Fruit fly (Drosophila melanogaster): ENCODE measurements around the gene Acyp.

Gene Acyp

DNA sequence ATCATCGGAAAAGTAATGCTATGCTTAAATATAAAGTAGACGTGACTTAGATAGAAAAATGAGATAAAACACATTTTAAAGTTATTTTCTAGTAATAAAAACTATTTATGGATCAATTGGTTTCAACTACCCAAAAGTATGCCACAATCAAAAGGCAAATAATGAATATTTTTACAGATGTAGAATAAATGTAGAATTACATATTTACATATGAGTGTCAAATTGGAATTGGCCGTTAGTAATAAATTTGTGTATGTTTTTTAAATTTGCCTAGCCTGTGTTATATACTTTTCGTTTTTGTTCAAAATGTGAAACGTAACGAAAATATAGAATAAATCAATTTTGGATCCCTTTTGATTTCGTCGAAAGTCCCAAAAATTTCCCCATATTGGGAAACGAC, at the start of gene Acyp:
TSS of gene Acyp (plus strand) at position 301 of the 400 bp plus-strand sequence.
- TF ChIP-seq noc (tag; optimal IDR thresholded peaks at IDR 0.05), result no peak

DNA sequence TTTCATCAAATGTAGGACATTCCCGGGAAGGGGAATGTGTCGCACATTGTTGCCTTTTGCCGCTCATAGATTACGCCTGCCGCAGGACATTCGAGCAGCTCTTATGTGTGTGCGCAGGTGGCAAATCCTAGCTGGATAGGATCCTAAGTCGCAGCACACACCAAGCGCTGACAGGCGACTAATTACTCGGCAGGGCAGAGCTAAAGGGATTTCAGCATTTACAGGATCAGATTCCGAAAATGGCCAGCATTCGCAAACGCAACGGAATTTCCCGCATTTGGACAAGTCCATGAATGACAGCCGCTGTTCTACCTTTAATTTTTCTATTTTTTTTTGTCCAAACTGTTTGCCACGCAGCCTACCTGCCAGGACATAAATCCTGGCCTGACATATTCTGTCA, 44.2 kb upstream of the Acyp start:
- no peak for TF ChIP-seq noc (tag; optimal IDR thresholded peaks at IDR 0.05)

DNA sequence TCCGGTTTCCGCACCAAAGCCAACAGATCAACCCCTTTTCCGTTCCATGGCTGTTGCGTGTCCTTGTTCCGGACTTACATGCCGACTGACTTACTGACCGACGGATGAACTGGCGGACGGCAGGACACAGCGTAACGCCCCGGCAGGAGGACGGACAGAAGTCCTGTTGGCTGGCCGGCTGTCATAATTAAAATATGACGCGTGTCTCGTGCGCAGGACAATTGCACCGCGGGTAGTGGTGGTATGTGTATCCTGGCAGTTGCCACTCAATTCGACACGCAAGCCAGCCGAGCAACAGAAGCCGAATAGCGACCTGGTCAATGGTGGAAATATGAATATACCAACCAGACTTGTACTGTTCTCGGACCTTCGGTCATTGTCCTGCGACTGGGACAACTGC, 42.5 kb upstream of the Acyp start:
- no peak for TF ChIP-seq noc (tag; optimal IDR thresholded peaks at IDR 0.05)

DNA sequence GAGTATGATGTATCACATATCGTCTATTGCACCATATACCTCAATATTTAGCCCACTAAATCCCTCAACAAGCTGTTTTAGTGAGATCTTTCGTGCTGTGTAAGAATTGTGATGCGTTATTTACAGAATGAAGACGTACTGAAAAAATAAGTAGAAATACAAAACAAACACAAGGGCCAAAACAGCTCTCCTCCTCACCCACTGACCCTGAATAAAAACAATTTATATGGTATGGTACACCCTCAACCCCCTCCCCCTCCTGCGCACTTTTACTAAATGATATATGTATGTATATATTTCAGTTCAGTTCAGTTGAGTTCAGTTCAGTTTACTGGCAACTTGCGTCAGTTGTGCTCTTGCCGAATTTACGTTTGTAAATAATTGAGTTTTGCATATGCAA, 38.7 kb upstream of the Acyp start:
- no peak for TF ChIP-seq noc (tag; optimal IDR thresholded peaks at IDR 0.05)

DNA sequence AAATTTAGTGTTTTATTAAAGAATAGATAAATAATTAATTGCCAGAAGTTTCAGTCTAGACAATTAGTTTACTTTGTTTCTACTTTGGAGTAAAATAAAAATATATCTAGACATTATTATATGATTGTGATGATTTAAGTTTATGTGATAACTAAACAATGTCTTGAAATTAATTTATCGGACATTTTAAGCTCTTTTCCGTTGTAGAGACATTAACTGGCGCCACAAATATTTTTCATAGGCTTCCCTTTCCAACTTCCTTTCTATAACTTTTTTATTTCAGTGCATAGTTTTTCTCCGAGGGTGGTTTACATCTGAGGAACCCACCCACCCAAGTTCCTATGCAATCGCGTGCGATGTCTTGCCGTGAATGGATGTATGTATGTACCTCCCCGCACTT, 35.2 kb upstream of the Acyp start:
- no peak for TF ChIP-seq noc (tag; optimal IDR thresholded peaks at IDR 0.05)

DNA sequence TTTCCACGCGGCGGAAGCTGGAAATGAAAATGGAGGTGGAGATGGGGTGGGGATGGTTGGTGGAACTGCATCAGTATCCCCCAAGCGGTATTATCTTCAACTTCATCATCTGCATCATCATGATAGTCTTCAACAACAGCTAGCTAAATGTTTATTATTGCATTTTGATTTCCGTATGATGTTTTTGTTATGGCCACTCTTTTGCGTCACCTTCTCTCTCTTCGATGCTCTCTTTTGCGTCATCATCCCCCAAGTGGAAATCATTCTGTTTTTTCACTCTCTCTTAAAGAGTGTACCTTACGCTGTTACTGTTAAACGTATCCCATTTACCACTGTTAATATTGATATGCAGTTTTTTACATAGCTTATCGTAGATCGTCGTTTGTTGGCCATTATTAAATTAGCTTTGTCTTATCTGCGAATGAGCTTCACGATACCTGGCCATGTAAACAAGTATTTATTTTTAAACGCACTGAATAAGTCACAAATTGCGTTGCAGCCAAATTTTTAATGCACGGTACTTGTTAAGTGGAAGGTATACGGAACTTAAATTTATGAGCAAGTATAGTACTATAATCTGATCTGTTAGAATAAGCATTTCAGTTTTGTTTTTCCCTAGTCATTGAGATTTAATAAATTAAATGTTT, 33.8 kb upstream of the Acyp start:
- no peak for TF ChIP-seq noc (tag; optimal IDR thresholded peaks at IDR 0.05)

DNA sequence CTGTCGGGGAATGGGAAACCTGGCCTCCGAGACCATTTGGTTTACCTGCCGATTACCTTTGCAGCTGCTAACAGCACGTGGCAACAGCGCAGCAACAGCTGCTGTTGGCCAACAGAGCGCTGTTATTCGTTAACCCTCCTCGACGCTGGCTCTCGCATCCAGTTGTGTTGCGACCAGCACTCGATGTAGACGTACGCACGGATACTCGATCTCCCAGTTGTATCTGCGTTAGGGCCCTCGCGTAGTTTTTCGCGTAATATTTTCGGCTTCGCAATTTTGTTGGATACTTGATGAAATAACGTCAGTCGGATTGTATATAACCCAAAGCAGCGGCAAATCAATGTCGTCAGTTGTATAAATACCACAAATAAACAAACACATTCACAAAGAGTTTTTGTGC, 33.1 kb upstream of the Acyp start:
- peak; percentile 31 for TF ChIP-seq noc (tag; optimal IDR thresholded peaks at IDR 0.05)

DNA sequence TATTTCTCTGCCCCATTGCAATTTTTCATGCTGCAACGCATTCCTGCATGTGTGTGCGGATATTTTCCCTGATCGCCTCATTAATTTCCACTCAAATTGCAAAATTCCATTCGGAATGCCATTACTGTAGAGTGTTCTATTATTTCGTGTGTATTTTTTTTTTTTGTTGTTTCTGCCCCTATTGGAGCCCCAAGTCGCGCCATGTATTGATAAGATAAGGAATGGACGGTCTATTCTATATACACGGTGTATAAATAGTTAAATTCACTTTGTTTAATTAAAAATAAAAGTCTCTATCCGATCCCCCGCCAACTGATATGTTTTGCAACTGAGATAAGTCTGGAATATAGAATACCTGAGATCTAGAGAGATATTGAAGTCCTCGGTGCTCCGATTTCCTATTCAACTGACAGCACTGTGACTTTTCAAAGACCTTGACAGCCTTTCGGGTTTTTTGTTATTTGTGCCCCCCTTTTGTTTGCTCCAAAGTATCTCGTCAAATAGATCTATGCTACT, 30.4 kb upstream of the Acyp start:
- no peak for TF ChIP-seq noc (tag; optimal IDR thresholded peaks at IDR 0.05)

DNA sequence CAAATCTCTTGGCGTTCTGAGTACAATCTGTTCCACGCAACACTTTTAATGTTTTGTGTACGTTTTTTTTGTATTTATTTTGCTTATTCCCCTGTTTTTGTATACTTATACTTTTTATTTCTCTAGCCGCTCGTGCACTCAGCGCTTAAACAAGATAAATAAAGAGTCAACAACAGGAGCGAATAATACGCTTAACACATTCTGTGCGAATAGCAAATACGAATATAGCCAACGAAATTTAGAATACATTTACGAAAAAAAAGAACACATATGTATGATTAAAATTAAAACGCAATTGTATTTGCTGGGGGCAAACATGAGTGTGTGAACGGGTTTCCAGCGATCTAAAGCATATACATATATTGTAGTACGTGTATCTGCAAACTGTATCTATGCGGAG, 29.9 kb upstream of the Acyp start:
- peak; percentile 83 for TF ChIP-seq noc (tag; optimal IDR thresholded peaks at IDR 0.05)

DNA sequence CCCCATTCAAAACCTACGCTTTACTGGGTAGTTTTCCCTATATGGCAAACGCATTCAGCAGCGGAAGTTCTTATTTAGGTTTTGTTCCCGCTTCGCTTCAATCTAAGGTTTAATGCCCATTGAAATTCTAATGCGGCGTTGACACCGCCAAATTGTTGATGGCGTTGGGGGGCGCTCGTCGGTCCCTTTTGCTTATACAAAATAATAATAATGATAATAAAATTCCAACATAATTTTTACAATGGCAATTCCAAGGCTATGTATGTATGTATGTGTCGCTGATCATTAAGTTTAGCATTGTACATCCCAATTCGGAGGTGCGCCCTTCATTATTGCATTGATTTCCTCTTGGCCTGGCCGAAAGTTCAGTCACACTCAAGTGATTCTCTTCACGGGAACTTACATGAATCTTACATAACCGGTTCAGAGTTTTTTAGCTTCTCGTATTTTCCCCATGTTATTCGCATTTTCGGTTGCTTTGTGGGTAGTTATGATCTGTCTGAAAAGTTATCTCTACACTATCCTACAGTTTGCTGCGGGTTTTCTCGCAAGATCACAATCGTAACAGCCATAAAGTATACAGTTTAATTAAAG, 27.7 kb upstream of the Acyp start:
- TF ChIP-seq noc (tag; optimal IDR thresholded peaks at IDR 0.05), result no peak

DNA sequence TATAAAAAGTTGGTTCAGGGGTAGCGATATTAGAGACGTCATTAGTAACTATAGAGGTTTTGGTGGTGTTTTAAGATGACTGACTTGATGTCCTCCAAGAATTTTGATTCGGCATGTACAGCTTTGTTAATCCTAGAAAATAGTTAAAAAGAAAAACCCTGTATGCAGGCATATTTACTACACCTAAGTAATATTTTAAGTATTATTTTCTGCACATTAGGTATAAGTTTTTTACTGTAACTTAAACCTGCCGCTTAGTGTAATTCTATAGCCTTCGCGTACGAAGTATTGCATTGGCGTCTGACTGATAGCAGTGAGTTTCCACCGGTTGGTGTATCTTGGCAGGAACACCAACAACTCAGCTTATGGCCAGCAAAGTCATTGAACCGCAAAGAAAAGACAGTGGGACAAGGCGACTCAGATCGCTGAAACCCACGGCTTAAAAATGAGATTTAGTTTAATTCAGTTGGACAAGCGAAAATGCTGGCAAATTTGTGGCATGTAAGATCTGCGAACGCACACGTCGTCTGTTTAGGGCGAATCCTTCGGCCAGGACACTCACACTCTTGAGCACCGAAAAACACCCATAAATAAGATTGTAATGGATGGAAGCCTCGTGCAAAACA, 27.1 kb upstream of the Acyp start:
- TF ChIP-seq noc (tag; optimal IDR thresholded peaks at IDR 0.05), result no peak

DNA sequence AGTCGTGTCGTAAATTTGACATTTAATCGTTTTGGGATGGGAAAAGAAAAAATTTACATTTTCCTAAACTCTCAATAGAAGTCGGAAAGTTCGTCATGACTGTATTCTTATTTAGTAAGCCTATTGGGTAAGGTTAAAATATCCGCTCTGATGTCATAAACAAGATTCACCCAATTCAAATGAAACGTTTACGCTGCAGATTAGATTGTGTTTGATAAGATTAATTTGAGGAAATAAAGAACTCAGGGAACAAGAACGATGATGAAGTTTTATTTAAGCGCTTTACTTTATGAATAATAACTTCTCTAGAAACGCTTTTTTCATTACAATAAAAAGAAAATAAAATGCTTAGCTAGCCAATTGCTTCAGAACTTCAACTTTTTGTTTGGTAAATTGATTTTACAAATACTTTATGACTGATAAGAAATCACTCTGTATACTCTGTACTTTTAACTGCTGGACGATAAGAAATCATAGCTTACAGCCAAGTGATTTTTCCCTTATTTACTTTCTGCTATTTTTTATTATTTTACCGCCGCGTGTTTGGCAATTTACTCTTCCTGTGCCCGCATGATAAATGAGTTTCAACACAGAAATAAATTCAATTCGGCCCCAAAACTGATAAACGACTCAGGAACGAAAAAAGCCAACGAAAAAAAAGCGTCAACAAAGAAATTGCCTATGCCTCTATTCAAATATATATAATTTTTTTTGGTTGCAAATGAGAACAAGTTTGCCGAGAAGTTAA, 25.4 kb upstream of the Acyp start:
- no peak for TF ChIP-seq noc (tag; optimal IDR thresholded peaks at IDR 0.05)

DNA sequence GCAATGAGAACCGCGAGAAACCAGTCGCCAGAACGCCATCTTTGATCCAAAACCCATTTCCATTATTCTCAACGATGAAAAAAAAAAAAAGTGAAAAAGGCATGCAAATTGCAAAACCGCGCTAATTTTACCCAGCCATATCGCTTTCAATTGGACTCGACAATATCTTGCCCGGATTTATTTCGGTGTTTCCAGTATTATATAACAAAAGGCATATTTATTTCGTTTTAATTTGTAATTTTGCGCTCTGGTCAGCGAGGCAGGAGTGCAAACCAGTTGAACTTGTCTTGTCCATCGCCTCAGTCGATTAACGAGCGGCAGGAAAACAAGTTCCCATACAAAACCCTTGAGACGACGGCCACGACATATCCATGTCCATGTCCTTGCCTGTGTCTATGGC, 21.9 kb upstream of the Acyp start:
- no peak for TF ChIP-seq noc (tag; optimal IDR thresholded peaks at IDR 0.05)

DNA sequence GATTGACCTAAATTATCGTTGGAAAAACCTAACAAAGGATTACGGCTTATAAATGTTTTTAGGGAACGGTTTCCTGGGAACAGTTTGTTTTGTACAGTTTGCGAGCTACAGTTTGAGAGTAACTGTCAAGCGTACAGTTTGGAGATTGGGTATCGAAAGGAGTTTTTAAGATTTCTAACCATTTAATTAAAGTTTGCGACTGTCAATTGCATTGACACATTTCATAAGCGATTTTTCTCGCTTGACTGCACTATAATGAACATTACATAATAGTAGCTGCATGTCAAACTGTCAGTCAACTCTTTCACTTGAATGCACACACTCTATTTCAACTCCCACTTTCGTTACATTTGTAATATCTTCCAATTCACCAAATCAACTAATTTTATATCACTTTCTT, 19.1 kb upstream of the Acyp start:
- no peak for TF ChIP-seq noc (tag; optimal IDR thresholded peaks at IDR 0.05)

DNA sequence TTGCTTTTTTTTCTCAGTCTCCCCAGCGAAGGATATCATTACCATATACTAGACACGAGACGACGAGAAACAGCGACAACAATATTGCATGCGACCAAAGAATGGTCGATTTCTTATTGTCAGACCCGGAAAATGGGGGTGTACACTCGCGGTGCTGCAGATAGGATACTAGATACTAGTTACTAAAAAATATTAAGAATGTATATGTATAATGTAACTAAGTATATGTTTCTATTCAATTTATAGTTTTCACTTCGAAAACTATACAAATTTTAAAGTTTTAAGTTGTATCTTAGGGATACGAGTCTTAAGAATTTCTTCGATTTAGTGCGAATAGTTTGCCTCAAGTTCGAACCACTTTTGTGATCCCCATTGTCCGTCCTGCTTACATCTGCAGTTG, 18.4 kb upstream of the Acyp start:
- no peak for TF ChIP-seq noc (tag; optimal IDR thresholded peaks at IDR 0.05)

DNA sequence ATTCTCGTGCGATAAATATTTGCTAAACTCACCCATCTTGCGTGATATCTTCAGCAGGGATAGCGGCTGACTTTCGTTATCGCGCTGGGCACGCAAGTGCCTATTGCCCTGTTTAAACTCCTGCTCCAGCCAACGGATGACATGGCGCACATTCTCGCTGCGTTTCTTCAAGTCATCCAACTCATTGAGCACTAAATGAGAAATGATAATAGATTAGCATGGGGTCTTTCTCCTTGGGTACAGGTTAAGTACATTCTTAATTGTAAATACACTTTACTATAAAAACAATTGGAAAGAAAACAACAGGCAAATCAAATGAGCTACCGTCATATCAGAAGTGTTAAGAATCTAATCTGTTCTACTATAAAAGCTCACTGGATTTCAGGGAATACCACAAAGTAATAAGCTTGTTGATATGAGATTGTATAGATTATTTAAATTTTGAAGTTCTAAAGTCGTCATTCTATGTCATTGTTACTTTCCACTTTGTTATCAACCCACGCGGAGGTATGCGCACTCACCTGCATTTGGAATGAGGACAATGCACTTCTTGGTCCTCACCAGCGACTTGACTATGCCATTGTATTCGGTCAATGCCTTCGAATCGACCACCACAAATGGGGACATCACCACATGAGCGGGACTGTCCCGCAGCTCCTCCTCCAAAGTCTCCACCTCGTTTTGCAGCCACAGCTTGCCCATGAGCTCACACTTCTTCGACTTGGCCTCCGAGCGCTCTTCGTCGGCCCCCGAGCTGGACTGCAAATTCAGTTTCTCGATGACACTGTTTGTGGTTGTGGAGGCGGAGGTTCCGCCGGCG, 11.6 kb upstream of the Acyp start:
- no peak for TF ChIP-seq noc (tag; optimal IDR thresholded peaks at IDR 0.05)
